Worm (Caenorhabditis elegans): Measurements from ENCODE around the gene ckb-3.

DNA sequence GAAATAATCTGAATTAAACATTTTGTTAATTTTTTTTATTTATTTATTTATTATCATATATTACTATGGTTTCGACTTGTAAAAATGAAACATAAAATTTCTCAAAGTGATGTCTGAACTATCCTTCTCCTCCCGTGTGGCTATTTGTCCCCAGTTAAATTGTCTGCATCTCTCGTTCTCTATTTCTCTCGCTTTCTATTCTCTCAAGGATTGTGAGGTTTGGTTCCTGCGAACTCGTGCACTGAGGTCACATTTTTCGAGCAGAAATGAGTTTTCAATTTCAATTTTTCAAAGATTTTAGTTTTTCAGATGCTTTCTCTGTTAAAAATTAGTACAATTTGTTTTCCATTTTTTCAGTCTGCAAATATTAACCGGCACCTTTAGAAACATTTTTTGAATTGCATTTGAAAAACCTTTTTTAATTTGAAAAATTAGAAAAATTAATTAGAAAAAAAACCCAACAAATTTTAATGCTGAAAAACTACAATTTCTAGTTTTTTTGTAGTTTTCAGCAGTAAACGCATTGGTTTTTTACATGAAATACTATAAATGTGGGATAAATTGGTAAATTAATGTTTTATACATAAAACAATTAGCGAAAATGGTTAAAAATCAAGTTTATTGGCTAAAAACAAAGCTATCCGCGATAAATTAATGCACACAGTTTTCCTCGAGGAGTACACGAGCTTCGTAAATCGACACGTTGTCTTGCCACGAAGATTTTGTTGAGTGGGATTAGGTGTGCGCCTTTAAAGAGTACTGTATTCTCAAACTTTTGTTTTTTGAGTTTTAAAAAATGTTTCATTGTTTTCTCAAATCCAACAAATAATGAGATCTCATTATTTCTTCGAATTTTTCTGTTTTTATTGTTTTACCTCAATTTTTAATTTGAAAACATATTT is 41.7 kb downstream of the ckb-3 start:
- TF ChIP-seq unc-62 (GFP tag; optimal IDR thresholded peaks at IDR 0.05) = no peak
- TF ChIP-seq drap-1 (GFP tag; optimal IDR thresholded peaks at IDR 0.05) = no peak
- TF ChIP-seq nhr-237 (tag; optimal IDR thresholded peaks at IDR 0.05) = no peak
- no peak for TF ChIP-seq unc-120 (tag; optimal IDR thresholded peaks at IDR 0.05; ENCODE audit: poor library complexity, severe bottlenecking)
- TF ChIP-seq pha-4 (tag; optimal IDR thresholded peaks at IDR 0.05) = no peak
- TF ChIP-seq blmp-1 (tag; optimal IDR thresholded peaks at IDR 0.05) = no peak
- TF ChIP-seq nhr-76 (tag; optimal IDR thresholded peaks at IDR 0.05) = no peak
- TF ChIP-seq ceh-39 (tag; optimal IDR thresholded peaks at IDR 0.05) = no peak
- peak; percentile 8 for TF ChIP-seq ces-1 (GFP tag; optimal IDR thresholded peaks at IDR 0.05)
- no peak for TF ChIP-seq snpc-4 (tag; optimal IDR thresholded peaks at IDR 0.05)
- TF ChIP-seq mls-2 (tag; optimal IDR thresholded peaks at IDR 0.05) = no peak
